Worm (Caenorhabditis elegans): Measurements from ENCODE around the gene W06G6.20.

DNA sequence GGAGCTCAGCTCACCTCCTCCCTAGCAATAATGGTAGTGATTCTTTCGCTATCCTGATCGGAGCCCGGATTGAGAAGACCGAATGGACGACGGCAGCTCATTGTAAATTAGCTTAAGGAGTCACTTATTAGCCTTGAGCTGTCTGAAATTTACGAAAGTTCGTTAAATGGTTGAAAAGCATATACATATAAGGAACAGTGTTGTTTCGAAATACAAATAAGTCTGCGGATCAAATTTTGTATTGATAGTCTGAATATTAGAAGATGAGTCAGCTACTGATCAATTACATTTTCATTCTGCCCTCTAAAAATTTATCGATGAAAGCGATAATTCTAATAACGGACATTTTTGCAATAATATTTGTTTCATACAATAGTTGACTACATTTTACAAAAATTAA is 18.5 kb upstream of the W06G6.20 start, which contains the start of gene F14F8.14:
- no peak for TF ChIP-seq lin-11 (tag; optimal IDR thresholded peaks at IDR 0.05)
- no peak for TF ChIP-seq ama-1 (optimal IDR thresholded peaks at IDR 0.05)
- TF ChIP-seq fkh-10 (GFP tag; optimal IDR thresholded peaks at IDR 0.05) = no peak
- no peak for TF ChIP-seq pha-4 (tag; optimal IDR thresholded peaks at IDR 0.05)
- no peak for TF ChIP-seq dve-1 (tag; optimal IDR thresholded peaks at IDR 0.05)
